Worm (Caenorhabditis elegans) whole organism, L2 larva: ENCODE results near the gene Y61A9LA.3.
"Not testable (repeated sequence)": the region's sequence is repeated elsewhere in the genome, so short reads cannot be mapped to it uniquely, and the experiment has no call there.

Source experiments
- R02D3.7 ChIP-seq: fragments of 150-350 bp; optimal IDR thresholded peaks from 2 replicates; lab custom pipeline; 2014; ENCODE audit warnings: missing biosample characterization, missing genetic modification characterization
- unc-39 ChIP-seq: fragments of 150-350 bp; optimal IDR thresholded peaks from 2 replicates; lab custom pipeline; 2014; ENCODE audit warnings: missing biosample characterization, missing genetic modification characterization

ce11 chrV:4573824-4574223 is 2.9 kb downstream of the Y61A9LA.3 start, which contains the start of gene hpo-39:
- TF ChIP-seq unc-39, R02D3.7 (tag; lab: Kevin White, UChicago): not testable (repeated sequence)
